Worm (Caenorhabditis elegans) whole organism, L4/young adult: Measurements from ENCODE around the gene C13G5.2.

Experiments used
- dao-5 ChIP-seq: sonication (generic microtip); optimal IDR thresholded peaks from 2 replicates; lab custom pipeline; 2016; ENCODE audit warnings: missing genotype, missing genetic modification characterization, moderate library complexity, missing compliant biosample characterization
- him-1 ChIP-seq: sonication (generic microtip); optimal IDR thresholded peaks from 2 replicates; lab custom pipeline; 2016; ENCODE audit warnings: missing genotype, missing genetic modification reagents, missing genetic modification characterization, missing compliant biosample characterization

- no peak for TF ChIP-seq him-1
- no peak for TF ChIP-seq dao-5 (tag; lab: Kevin White, UChicago)
These were observed 35.7 kb upstream of the C13G5.2 start, which contains the start of gene F22B7.9 for ce11 chrIII:8653875-8654386.
